Worm (Caenorhabditis elegans): ENCODE measurements around the gene Y71H2B.4.

Gene Y71H2B.4

DNA sequence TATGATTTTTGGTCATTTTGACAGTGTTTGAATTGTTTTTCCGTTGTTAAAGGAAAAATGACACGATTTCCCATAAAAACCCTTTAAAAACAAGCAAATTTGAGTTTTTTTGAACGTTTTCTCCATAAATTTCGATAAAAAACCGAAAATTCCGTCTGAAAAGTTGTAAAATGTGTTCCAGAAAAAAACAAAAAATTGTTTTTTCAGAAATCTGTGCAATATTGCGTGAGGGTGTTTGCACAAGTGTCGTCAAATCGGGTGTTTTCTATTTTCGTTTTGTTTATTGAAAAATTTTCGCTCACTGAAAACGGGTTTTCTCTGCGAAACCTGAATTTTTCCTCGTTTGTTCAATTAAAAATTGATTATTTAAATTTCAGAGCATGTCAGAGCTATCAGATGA lies 796 bp downstream of the Y71H2B.4 start, which contains the start of gene ppfr-4:
Gene ppfr-4 (plus strand): TSS at position 378 of the 400 bp plus-strand sequence.
- TF ChIP-seq nhr-237 (tag; optimal IDR thresholded peaks at IDR 0.05) (no peak), nhr-10 (tag; optimal IDR thresholded peaks at IDR 0.05) (no peak), elt-3 (tag; optimal IDR thresholded peaks at IDR 0.05) (no peak), ztf-4 (tag; optimal IDR thresholded peaks at IDR 0.05) (no peak), nhr-12 (tag; optimal IDR thresholded peaks at IDR 0.05) (no peak), ztf-11 (tag; optimal IDR thresholded peaks at IDR 0.05) (no peak), alr-1 (tag; optimal IDR thresholded peaks at IDR 0.05) (no peak), egl-27 (tag; optimal IDR thresholded peaks at IDR 0.05) (no peak), elt-1 (tag; optimal IDR thresholded peaks at IDR 0.05) (no peak), crh-2 (tag; optimal IDR thresholded peaks at IDR 0.05) (peak; percentile 1), unc-55 (GFP tag; optimal IDR thresholded peaks at IDR 0.05) (peak; percentile 41), lsy-2 (tag; optimal IDR thresholded peaks at IDR 0.05) (peak; percentile 6 to 66), snpc-4 (tag; optimal IDR thresholded peaks at IDR 0.05) (no peak), nhr-25 (tag; optimal IDR thresholded peaks at IDR 0.05) (peak; percentile 19), F13H6.1 (tag; optimal IDR thresholded peaks at IDR 0.05) (no peak), ztf-1 (GFP tag; conservative IDR thresholded peaks at IDR 0.05) (no peak), nhr-77 (tag; optimal IDR thresholded peaks at IDR 0.05) (no peak), gmeb-1 (tag; optimal IDR thresholded peaks at IDR 0.05) (no peak), nhr-23 (tag; optimal IDR thresholded peaks at IDR 0.05) (no peak), C34F6.9 (tag; optimal IDR thresholded peaks at IDR 0.05) (no peak)

DNA sequence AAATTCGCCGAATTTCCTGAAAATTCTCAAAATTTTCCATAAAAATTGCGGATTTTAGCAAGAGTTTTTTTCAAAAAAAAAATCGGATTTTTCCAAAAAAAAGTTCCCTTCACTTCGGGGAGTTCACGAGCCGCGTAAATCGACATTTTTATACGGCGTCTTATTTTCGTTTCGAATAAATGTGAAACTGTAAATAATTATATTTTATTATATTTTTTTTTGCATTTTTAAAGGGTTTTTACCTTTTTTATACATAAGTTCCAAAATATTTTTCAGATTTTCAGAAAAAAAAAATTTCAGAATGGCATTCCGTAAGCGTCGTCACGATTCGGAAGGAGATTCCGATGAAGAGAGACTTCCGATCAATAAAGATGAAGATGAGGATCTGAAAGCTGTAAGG lies 4.1 kb downstream of the Y71H2B.4 start, which contains the start of gene Y71H2B.2:
Gene Y71H2B.2 (plus strand): TSS at position 301 of the 400 bp plus-strand sequence.
- TF ChIP-seq Y55F3AM.14 (GFP tag; optimal IDR thresholded peaks at IDR 0.05) (no peak), snpc-4 (tag; optimal IDR thresholded peaks at IDR 0.05) (no peak), ztf-4 (tag; optimal IDR thresholded peaks at IDR 0.05) (no peak), sma-3 (GFP tag; optimal IDR thresholded peaks at IDR 0.05) (no peak), nhr-23 (tag; optimal IDR thresholded peaks at IDR 0.05) (no peak), zag-1 (tag; optimal IDR thresholded peaks at IDR 0.05) (no peak), ztf-1 (GFP tag; conservative IDR thresholded peaks at IDR 0.05) (no peak), peb-1 (tag; optimal IDR thresholded peaks at IDR 0.05) (no peak), nhr-10 (tag; optimal IDR thresholded peaks at IDR 0.05) (no peak), lin-13 (GFP tag; optimal IDR thresholded peaks at IDR 0.05) (no peak), nhr-11 (tag; optimal IDR thresholded peaks at IDR 0.05) (no peak), ZK546.5 (tag; optimal IDR thresholded peaks at IDR 0.05) (no peak), ama-1 (optimal IDR thresholded peaks at IDR 0.05) (no peak), mbf-1 (tag; optimal IDR thresholded peaks at IDR 0.05) (no peak), unc-62 (GFP tag; optimal IDR thresholded peaks at IDR 0.05) (no peak), sma-9 (GFP tag; optimal IDR thresholded peaks at IDR 0.05) (no peak), sma-9 (tag; optimal IDR thresholded peaks at IDR 0.05) (no peak), nhr-77 (tag; optimal IDR thresholded peaks at IDR 0.05) (no peak), aly-2 (tag; optimal IDR thresholded peaks at IDR 0.05) (no peak)

DNA sequence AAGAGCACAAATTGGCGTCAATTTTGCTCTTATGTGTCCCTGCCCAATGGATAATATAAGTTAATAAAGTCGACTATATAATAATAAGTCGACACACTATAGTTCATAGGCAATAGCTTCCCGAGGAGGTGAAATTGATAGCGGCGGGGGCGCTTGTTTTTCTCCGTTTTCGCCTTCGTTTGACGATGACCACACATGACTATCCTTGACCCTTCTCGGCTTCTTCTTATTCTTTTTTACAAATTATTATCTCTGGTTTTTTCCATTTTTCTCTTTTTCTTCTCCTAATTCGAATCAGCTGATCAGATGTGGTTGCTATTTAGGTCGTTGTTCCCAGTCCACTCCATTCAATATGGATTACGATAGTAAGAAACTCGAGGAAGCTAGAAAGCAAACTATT lies 9.9 kb downstream of the Y71H2B.4 start, which contains the start of gene acbp-8:
Gene acbp-8 (plus strand): TSS at position 324 of the 400 bp plus-strand sequence.
- TF ChIP-seq nhr-21 (tag; optimal IDR thresholded peaks at IDR 0.05), result peak; percentile 9
- TF ChIP-seq blmp-1 (tag; optimal IDR thresholded peaks at IDR 0.05; ENCODE audit: insufficient read depth), result peak; percentile 19
- TF ChIP-seq unc-55 (GFP tag; optimal IDR thresholded peaks at IDR 0.05), result no peak

DNA sequence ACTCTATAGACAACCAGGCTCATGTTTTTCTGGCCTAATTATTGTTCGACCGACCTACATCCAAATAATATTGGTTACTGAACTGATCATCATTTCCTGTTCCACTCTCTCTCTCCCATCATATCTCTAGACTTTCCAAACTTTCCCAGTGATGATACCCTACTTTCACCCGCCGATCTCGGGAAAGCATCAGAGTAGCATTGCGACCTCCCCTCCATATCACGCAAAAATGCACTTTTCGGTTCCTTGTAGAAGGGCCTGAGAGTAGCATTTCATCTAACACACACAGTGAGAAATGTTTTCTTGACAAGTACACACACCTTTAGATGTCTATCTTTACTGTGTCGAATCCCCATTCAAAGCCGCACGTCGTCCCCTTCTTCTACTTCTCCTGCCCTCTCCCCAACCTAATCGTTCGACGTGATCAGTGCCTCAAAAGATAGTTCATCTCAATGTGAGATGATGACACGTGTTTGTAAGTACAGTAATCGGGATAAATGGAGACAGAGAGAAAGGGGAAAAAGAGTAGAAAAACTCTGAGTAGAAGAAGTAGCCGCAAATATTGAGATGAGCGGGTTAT lies 14.1 kb downstream of the Y71H2B.4 start:
- TF ChIP-seq gmeb-1 (tag; optimal IDR thresholded peaks at IDR 0.05) (no peak), lsy-2 (tag; optimal IDR thresholded peaks at IDR 0.05) (peak in 1 of 2 experiments; percentile 46), mbf-1 (tag; optimal IDR thresholded peaks at IDR 0.05) (no peak), ztf-1 (GFP tag; conservative IDR thresholded peaks at IDR 0.05) (0 out of 2 replicates have a peak, but pooled peaks have one; percentile 54), peb-1 (tag; optimal IDR thresholded peaks at IDR 0.05) (no peak), blmp-1 (tag; optimal IDR thresholded peaks at IDR 0.05; ENCODE audit: insufficient read depth) (peak; percentile 84), lin-11 (tag; optimal IDR thresholded peaks at IDR 0.05) (no peak), nhr-25 (tag; optimal IDR thresholded peaks at IDR 0.05) (peak; percentile 21), sma-3 (GFP tag; optimal IDR thresholded peaks at IDR 0.05) (peak; percentile 6), egl-27 (tag; optimal IDR thresholded peaks at IDR 0.05) (peak; percentile 40), nhr-23 (tag; optimal IDR thresholded peaks at IDR 0.05) (no peak), ceh-16 (tag; optimal IDR thresholded peaks at IDR 0.05) (peak; percentile 83), zag-1 (tag; optimal IDR thresholded peaks at IDR 0.05) (no peak), elt-1 (tag; optimal IDR thresholded peaks at IDR 0.05) (peak; percentile 73), sma-9 (GFP tag; optimal IDR thresholded peaks at IDR 0.05) (peak; percentile 69), sma-9 (tag; optimal IDR thresholded peaks at IDR 0.05) (no peak), nhr-21 (tag; optimal IDR thresholded peaks at IDR 0.05) (peak; percentile 70), snpc-4 (tag; optimal IDR thresholded peaks at IDR 0.05) (no peak)
